Worm (Caenorhabditis elegans) whole organism, mixed stage, embryonic: ENCODE data around the gene R13A1.5.

Source experiments
- bed-3 ChIP-seq: fragments of 200-800 bp; sonication (Bioruptor generic); optimal IDR thresholded peaks from 3 replicates; lab custom pipeline; 2018; ENCODE audit warnings: mild to moderate bottlenecking, missing genetic modification characterization, moderate library complexity, missing compliant biosample characterization
- ceh-83 ChIP-seq: fragments of 200-800 bp; sonication (Bioruptor generic); optimal IDR thresholded peaks from 2 replicates; lab custom pipeline; 2018; ENCODE audit warnings: mild to moderate bottlenecking, missing genetic modification characterization, missing compliant biosample characterization
- ces-1 ChIP-seq: fragments of 150-350 bp; optimal IDR thresholded peaks from 2 replicates; lab custom pipeline; 2014; ENCODE audit warnings: missing biosample characterization, missing genetic modification reagents, missing genetic modification characterization
- elt-1 ChIP-seq: sonication (generic microtip); optimal IDR thresholded peaks from 2 replicates; lab custom pipeline; 2017; ENCODE audit warnings: missing genetic modification characterization, mild to moderate bottlenecking, missing compliant biosample characterization, antibody characterized with exemption, moderate library complexity, borderline replicate concordance; ENCODE audit not compliant: insufficient read depth
- elt-3 ChIP-seq: fragments of 150-350 bp; optimal IDR thresholded peaks from 2 replicates; lab custom pipeline; 2014; ENCODE audit warnings: missing biosample characterization, missing genetic modification characterization
- hlh-1 ChIP-seq: fragments of 150-350 bp; optimal IDR thresholded peaks from 2 replicates; lab custom pipeline; 2014; ENCODE audit warnings: missing biosample characterization, missing genetic modification reagents, missing genetic modification characterization
- lin-32 ChIP-seq: fragments of 200-800 bp; sonication (Bioruptor generic); optimal IDR thresholded peaks from 2 replicates; lab custom pipeline; 2018; ENCODE audit warnings: mild to moderate bottlenecking, missing genetic modification characterization, missing compliant biosample characterization
- lsy-2 ChIP-seq: fragments of 150-350 bp; optimal IDR thresholded peaks from 2 replicates; lab custom pipeline; 2014; ENCODE audit warnings: missing biosample characterization, missing genetic modification characterization
- nhr-237 ChIP-seq: fragments of 150-350 bp; optimal IDR thresholded peaks from 2 replicates; lab custom pipeline; 2014; ENCODE audit warnings: missing biosample characterization, missing genetic modification characterization
- nhr-28 ChIP-seq: fragments of 150-350 bp; optimal IDR thresholded peaks from 2 replicates; lab custom pipeline; 2014; ENCODE audit warnings: missing biosample characterization, missing genetic modification characterization
- snpc-4 ChIP-seq: fragments of 150-350 bp; optimal IDR thresholded peaks from 2 replicates; lab custom pipeline; 2014; ENCODE audit warnings: missing biosample characterization, missing genetic modification characterization
- sptf-1 ChIP-seq: sonication (generic microtip); optimal IDR thresholded peaks from 2 replicates; lab custom pipeline; 2017; ENCODE audit warnings: mild to moderate bottlenecking, missing genetic modification characterization, moderate library complexity, missing compliant biosample characterization
- unc-62 ChIP-seq: fragments of 150-350 bp; optimal IDR thresholded peaks from 2 replicates; lab custom pipeline; 2014; ENCODE audit warnings: missing biosample characterization, missing genetic modification reagents, missing genetic modification characterization

ce11 chrIV:7228208-7228607 lies 36.6 kb upstream of the R13A1.5 start, which contains the start of gene D2024.5:
- TF ChIP-seq sptf-1 (tag; lab: Kevin White, UChicago) (no peak), elt-3 (tag; lab: Kevin White, UChicago) (no peak), unc-62 (GFP tag; lab: Kevin White, UChicago) (no peak), snpc-4 (tag; lab: Kevin White, UChicago) (no peak), elt-1 (tag; lab: Kevin White, UChicago) (no peak), ces-1 (GFP tag; lab: Kevin White, UChicago) (no peak), ceh-83 (GFP tag; lab: Kevin White, UChicago) (no peak), nhr-28 (tag; lab: Kevin White, UChicago) (no peak), hlh-1 (tag; lab: Kevin White, UChicago) (no peak), lin-32 (no peak), bed-3 (GFP tag; lab: Kevin White, UChicago) (no peak), nhr-237 (tag; lab: Kevin White, UChicago) (no peak), lsy-2 (tag; lab: Kevin White, UChicago) (no peak)
